Worm (Caenorhabditis elegans) whole organism, midembryonic: ENCODE results near the gene C15B12.2.

Source experiments
- cog-1 ChIP-seq: sonication (generic microtip); optimal IDR thresholded peaks from 2 replicates; lab custom pipeline; 2016; ENCODE audit warnings: missing genetic modification characterization, missing compliant biosample characterization
- flt-1 ChIP-seq: fragments of 200-800 bp; sonication (Bioruptor generic); IDR thresholded peaks from 2 replicates; pipeline ENCODE4 v1.3.6; 2022; ENCODE audit warnings: missing genetic modification characterization, missing compliant biosample characterization
- klf-2 ChIP-seq: fragments of 200-800 bp; sonication (Bioruptor generic); conservative IDR thresholded peaks from 2 replicates; pipeline ENCODE4 v1.3.6; 2022; ENCODE audit warnings: missing genetic modification reagents, missing genetic modification characterization, missing compliant biosample characterization
- ref-1 ChIP-seq: fragments of 200-800 bp; sonication (Bioruptor generic); conservative IDR thresholded peaks from 2 replicates; pipeline ENCODE4 v1.3.6; 2022; ENCODE audit warnings: missing genetic modification reagents, missing genetic modification characterization, missing compliant biosample characterization
- tab-1 ChIP-seq: fragments of 200-800 bp; sonication (Bioruptor generic); IDR thresholded peaks from 2 replicates; pipeline ENCODE4 v1.3.6; 2022; ENCODE audit warnings: missing genetic modification characterization, missing compliant biosample characterization

- TF ChIP-seq cog-1 (tag; lab: Kevin White, UChicago), result no peak
- no peak for TF ChIP-seq ref-1 (GFP tag; lab: Robert Waterston, UW)
- no peak for TF ChIP-seq flt-1 (GFP tag; lab: Robert Waterston, UW)
- no peak for TF ChIP-seq klf-2 (GFP tag; lab: Robert Waterston, UW)
- TF ChIP-seq tab-1, result no peak
Observed at ce11 chrX:6514466-6514865, 51.3 kb downstream of the C15B12.2 start.
